Fruit fly (Drosophila melanogaster) whole organism: ENCODE measurements around the gene Sry-delta.

Source experiments
- CG8478 ChIP-seq: fragments of >200 bp; optimal IDR thresholded peaks from 2 replicates; lab custom pipeline; 2018; ENCODE audit warnings: inconsistent platforms
- Dll ChIP-seq: fragments of >200 bp; optimal IDR thresholded peaks from 2 replicates; lab custom pipeline; 2017
- EcR ChIP-seq, 2 experiments: fragments of >200 bp; optimal IDR thresholded peaks; 2 replicates each; lab custom pipeline; 2017; ENCODE audit warnings: missing biosample characterization in 2 of 2, missing genetic modification characterization in 2 of 2, missing genetic modification reagents in 2 of 2
- pan ChIP-seq: fragments of >200 bp; optimal IDR thresholded peaks from 2 replicates; lab custom pipeline; 2017
- psq ChIP-seq: fragments of >200 bp; optimal IDR thresholded peaks from 2 replicates; lab custom pipeline; 2017
- usp ChIP-seq: fragments of >200 bp; optimal IDR thresholded peaks from 2 replicates; lab custom pipeline; 2017; ENCODE audit warnings: missing biosample characterization, missing genetic modification characterization, mixed read lengths

- no peak for TF ChIP-seq CG8478 (lab: Kevin White, UChicago)
- no peak for TF ChIP-seq psq (lab: Kevin White, UChicago)
- TF ChIP-seq EcR (GFP tag; optimal IDR thresholded peaks at IDR 0.05; lab: Kevin White, UChicago) = no peak
- no peak for TF ChIP-seq pan
- no peak for TF ChIP-seq Dll (lab: Kevin White, UChicago)
- no peak for TF ChIP-seq usp (GFP tag; lab: Kevin White, UChicago)
These were observed 27.1 kb downstream of the Sry-delta start for dm6 chr3R:30070198-30070597.
